Fruit fly (Drosophila melanogaster) Kc167 (cell line): Measurements from ENCODE around the gene CG14431.

Experiments used
- Myc ChIP-seq: fragments of >200 bp; optimal IDR thresholded peaks from 2 replicates; lab custom pipeline; 2017; ENCODE audit warnings: missing external identifiers
- Sin3A ChIP-seq: fragments of >200 bp; optimal IDR thresholded peaks from 2 replicates; lab custom pipeline; 2018; ENCODE audit warnings: missing external identifiers
- h ChIP-seq: fragments of >200 bp; optimal IDR thresholded peaks from 3 replicates; lab custom pipeline; 2018; ENCODE audit warnings: missing external identifiers
- insv ChIP-seq: fragments of >200 bp; optimal IDR thresholded peaks from 3 replicates; lab custom pipeline; 2018; ENCODE audit warnings: missing external identifiers
- psq ChIP-seq: fragments of >200 bp; optimal IDR thresholded peaks from 2 replicates; lab custom pipeline; 2017; ENCODE audit warnings: missing external identifiers
- ttk ChIP-seq: sonication (Bioruptor generic); optimal IDR thresholded peaks from 2 replicates; lab custom pipeline; 2017; ENCODE audit warnings: missing external identifiers

CG14431 gene

DNA sequence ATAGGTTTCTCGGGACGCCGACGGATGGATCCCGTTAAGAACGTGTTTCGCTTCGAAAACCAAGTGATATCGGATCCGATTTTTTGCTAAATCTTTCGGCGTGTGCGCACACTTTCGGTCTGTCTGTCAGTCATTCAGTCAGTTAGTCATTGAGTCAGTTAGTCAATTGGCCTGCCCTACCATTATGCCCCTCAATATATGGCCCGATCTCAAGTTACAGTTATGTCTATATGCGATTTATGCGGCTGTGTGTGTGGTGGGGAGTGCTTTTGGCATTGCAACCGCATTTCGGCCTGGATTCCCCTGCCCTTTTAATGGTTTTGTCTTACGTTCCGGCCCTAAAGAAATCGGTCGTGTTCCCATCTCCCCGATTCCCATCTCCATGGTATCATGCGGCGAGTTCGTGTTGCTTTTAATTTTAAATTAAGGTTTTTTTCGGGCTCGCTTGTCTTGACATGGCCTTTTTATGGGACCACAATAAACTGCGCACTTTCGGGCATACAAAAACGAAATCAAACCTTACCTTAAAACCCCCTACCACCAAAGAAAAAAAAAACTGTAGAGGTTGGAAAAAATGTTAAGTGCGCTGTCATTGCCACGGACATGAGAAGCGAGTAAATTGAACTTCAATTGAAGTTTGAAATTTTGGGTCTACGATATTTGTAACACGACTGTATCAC is 74.8 kb downstream of the CG14431 start:
- TF ChIP-seq Sin3A (lab: Kevin White, UChicago) (no peak), ttk (lab: Kevin White, UChicago) (no peak), Myc (lab: Kevin White, UChicago) (no peak), h (lab: Kevin White, UChicago) (no peak), insv (no peak), psq (lab: Kevin White, UChicago) (no peak)

DNA sequence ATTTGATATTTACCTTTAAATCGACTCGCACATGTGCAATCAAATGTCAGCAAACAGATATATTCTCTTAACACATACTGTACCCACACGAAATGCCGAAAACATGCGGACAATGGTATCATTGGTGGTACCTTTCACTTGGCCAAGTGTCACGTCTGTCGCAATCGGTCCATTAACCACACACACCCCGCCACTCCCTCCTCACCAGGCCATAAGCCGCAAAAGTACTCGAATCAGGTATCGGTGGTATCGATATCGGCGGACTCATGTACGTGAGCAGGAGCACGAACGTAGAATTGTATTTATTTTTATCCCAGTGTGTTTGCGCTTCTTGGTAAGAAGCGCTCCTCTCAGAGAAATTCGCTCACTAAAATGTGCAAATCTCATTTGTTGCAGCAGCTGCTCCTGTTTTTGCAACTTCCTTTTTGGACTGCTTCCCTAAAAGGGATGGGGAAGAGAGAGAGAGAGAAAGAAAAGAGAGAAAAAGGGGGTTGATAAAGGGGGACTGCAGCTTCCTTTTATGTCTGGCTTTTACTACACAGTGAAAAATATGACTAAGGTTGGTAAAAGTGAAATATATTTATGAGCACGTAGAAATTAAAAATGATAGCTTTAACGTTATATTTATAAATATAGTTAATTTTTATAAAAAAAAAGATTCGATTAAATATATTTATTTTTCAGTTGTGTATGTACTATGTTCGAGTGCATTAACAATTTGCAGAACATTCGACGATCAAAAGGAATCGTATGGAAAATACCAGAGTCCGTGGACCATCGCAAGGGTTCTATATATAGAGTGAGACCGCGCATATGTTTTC is 75.6 kb downstream of the CG14431 start:
- no peak for TF ChIP-seq Myc (lab: Kevin White, UChicago)
- TF ChIP-seq insv: no peak
- TF ChIP-seq h (lab: Kevin White, UChicago): no peak
- TF ChIP-seq ttk (lab: Kevin White, UChicago): no peak
- no peak for TF ChIP-seq psq (lab: Kevin White, UChicago)
- TF ChIP-seq Sin3A (lab: Kevin White, UChicago): no peak

DNA sequence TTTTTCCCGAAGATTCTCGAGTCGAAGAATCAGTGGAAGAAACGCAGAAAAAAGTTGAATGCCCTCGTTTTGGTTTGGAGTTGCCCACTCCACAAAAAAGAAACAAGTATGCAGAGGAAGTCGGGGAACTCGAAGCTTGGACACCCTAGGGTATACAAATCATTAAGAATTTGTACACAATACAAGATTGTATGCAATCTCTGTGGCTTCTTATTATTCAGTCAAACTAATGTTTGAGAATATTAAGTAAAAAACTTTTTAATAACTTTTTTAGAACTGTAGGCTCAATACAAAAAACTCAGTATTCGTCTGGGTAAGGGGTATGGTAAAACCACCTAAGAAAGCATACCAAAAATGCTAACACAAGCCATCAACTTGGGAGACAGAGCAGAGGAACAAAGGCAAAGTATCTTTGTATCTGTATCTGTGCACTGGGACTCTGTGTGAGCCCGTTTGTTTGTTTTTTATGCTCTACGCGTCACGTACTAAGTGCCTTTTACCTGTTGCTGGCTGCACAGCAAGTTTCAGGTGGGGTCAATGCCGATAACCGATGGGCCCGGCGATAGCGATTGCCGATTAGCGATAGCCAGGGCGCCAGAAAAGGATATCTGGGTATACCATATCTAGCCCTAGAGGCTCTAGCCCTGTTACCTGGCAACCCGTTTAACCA is 77.2 kb downstream of the CG14431 start:
- TF ChIP-seq Sin3A (lab: Kevin White, UChicago): no peak
- TF ChIP-seq psq (lab: Kevin White, UChicago): no peak

DNA sequence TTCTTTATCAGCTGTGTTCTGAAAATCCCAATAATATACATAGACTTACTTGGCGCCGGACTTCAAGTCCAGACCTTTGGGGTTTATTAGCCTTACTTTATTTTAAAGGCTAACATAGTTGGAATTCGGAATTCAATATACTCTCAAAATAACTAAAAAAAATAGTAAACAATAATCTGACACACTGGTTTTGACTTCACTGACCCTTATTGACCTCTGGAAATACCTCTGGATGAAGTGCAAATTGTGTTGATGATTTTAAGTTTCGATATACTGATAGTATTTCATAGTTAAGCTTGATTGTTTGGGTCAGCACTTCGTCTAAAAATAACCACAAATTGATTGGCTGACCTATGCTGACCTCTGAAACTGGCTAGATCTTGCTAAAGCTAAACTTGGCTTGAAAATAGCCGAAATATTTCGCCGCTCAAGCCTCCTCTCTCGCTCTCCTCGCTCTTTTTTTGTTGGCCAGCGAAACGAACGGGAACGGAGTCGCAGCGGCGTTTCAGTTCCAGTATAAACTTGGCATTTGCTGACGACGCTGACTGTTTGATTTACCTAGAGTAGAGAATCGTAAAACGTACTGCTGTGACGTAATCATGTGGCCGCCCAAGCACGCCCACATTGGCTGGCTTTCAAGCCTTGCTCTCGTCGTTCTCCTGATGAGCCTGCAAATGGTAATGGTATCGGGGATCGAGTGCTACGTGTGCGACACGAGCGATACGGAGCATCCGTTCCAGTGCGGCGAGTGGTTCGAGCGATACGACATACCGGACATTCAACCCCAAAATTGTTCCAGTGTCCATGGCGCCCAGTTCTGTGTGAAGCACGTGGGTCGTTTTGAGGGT is 78.1 kb downstream of the CG14431 start, which contains the start of gene bou:
TSS of gene bou (plus strand) at position 507 of the 848 bp plus-strand sequence.
- no peak for TF ChIP-seq h (lab: Kevin White, UChicago)
- no peak for TF ChIP-seq psq (lab: Kevin White, UChicago)

DNA sequence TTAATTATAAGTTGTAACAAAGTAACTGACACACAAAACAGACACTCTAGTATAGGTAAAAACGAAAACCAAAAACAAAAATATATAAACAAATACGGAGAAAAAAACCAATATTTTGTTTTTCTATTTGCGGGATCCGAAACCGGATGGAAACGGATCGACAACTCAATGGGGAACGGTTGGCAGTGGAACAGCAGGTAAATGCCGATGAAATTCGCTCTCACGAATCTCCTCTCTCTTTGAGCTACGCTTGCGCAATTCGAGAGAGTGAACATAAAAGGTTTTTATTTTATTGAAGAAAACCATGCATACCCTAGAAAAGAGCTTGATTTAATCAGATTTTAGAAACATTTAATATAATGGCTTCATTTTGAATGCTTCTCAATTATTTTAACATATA is 79.0 kb downstream of the CG14431 start:
- TF ChIP-seq ttk (lab: Kevin White, UChicago) (no peak), h (lab: Kevin White, UChicago) (no peak), Myc (lab: Kevin White, UChicago) (no peak), insv (no peak), Sin3A (lab: Kevin White, UChicago) (no peak), psq (lab: Kevin White, UChicago) (no peak)

DNA sequence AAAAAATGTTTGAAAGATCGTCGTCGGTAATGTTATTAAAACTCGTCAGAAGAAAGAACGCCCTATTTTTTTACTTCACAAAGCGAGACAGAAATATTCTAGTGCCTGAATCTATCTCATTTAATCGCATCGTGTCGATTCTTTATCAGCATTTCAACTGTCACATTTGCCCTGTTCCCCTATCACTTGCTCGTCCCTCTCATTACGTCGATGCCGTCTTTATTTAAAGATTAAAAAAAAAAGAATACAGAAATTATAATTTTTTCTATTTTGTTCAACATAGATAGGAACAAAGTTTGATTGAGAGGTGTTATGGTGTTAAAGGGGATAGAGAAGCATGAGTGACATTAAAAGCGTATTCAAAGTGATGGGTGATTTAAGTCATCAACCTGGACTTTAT is 80.0 kb downstream of the CG14431 start:
- TF ChIP-seq Sin3A (lab: Kevin White, UChicago): no peak
- TF ChIP-seq insv: no peak
- no peak for TF ChIP-seq ttk (lab: Kevin White, UChicago)
- no peak for TF ChIP-seq Myc (lab: Kevin White, UChicago)
- no peak for TF ChIP-seq h (lab: Kevin White, UChicago)
- no peak for TF ChIP-seq psq (lab: Kevin White, UChicago)

DNA sequence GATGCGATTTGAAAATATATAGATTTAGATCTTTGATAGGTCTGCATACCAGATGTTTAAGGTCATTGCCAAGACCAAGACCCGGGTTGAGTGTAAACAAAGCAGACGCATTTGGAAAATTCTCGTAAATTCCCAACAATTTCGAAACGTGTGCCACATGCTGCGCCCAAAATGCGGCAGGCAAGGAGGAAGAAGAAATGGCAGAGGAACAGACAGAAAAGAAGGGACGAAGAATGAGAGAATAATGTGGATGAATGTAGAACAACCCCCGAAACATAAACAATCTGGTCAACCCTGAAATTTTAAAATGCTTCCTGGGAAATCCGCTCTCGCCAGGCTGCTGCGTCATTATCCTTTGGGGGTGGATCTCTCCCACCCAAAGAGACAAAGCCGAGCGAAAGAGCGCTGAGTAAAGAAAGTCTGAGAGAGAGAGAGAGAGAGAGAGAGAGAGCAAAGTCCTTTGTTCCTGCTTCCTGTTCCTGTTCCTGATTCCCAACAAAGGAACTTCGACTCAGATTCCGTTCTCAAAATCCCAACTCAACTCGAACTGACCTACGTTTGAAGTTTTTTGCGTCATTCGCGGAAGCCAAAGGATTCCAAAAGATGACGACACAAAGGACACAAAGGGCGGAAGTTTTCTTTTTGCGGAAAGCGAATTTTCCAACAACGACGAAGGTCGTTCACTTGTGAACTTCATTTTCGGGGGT is 80.7 kb downstream of the CG14431 start:
- TF ChIP-seq psq (lab: Kevin White, UChicago) (no peak), Myc (lab: Kevin White, UChicago) (no peak), insv (no peak), Sin3A (lab: Kevin White, UChicago) (no peak), ttk (lab: Kevin White, UChicago) (no peak), h (lab: Kevin White, UChicago) (no peak)

DNA sequence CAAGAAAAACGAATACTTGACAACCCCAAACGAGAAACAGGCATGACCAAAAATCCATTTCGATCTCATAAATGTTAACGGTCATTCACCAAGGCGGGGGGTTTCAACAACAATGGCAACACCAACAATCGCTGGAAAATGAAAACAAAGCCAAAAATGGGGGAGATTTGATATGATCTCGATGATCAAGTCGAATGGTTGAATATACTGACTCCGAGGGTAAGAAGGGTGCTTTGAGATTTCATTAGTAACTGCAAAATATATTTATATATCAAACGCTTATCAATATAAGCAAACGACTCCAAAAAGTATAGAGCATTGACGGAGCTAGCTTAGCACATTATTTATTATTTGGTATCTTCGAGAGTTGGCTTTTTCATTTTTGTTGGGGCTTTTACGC is 82.0 kb downstream of the CG14431 start:
- no peak for TF ChIP-seq insv
- no peak for TF ChIP-seq Sin3A (lab: Kevin White, UChicago)
- TF ChIP-seq h (lab: Kevin White, UChicago): no peak
- no peak for TF ChIP-seq Myc (lab: Kevin White, UChicago)
- no peak for TF ChIP-seq ttk (lab: Kevin White, UChicago)
- no peak for TF ChIP-seq psq (lab: Kevin White, UChicago)

DNA sequence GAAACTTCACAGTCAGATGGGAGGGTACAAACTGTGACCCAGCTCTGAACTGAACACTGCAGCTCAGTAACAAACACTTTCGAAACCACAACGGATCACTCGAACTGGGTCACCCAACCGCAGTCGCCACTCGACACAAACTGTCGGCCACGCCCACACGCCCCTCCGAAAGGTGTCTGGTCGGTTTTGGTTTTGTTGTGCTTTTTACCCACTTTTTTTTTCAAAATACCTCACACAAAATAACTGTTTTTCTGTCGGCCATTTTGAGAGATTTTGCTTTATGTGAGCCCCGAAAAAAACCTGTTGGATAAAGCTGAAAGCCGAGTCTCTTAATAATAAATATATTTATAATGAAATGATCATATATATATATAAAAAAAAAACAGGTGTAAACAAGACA is 83.2 kb downstream of the CG14431 start, which contains the start of gene ogre:
TSS of gene ogre (minus strand) at position 33 of the 400 bp plus-strand sequence.
- TF ChIP-seq Sin3A (lab: Kevin White, UChicago): no peak
- no peak for TF ChIP-seq Myc (lab: Kevin White, UChicago)
- TF ChIP-seq psq (lab: Kevin White, UChicago): no peak
- no peak for TF ChIP-seq ttk (lab: Kevin White, UChicago)
- no peak for TF ChIP-seq insv
- TF ChIP-seq h (lab: Kevin White, UChicago): no peak

DNA sequence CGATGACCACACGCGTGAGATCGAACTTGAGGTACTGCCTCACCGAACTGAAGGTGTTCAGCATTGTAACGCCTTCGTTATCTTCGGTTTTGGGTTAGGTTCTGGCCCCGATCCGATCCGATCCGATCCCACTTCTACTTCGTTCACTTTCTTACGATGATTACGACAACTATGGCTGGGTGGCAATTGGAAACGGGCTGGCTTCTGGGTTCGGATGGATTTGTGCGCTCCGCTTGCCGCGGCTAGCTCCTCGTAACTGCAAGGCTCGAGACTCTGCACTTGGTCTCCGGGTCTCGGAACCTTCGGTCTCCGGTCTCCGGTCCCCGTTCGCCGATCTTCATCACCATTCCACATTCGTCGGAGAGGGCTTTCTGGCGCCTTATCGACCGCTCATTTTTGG is 85.3 kb downstream of the CG14431 start, which contains the start of gene Inx7:
TSS of gene Inx7 (minus strand) at position 263 of the 400 bp plus-strand sequence.
- TF ChIP-seq insv (no peak), psq (lab: Kevin White, UChicago) (no peak), h (lab: Kevin White, UChicago) (no peak), ttk (lab: Kevin White, UChicago) (no peak), Myc (lab: Kevin White, UChicago) (no peak), Sin3A (lab: Kevin White, UChicago) (no peak)
